Worm (Caenorhabditis elegans) whole organism, young adult: ENCODE measurements around the gene F56D2.3.
A peak's percentile ranks its signal among the peaks of the same experiment; 100 is the strongest.

Source experiments
- B0019.2 ChIP-seq: fragments of 200-800 bp; sonication (Bioruptor generic); conservative IDR thresholded peaks from 2 replicates; pipeline ENCODE4 v1.3.6; 2022; ENCODE audit warnings: missing genetic modification reagents, missing genetic modification characterization, missing compliant biosample characterization
- C17E4.6 ChIP-seq: fragments of 200-800 bp; sonication (Bioruptor generic); IDR thresholded peaks from 2 replicates; pipeline ENCODE4 v1.3.6; 2022; ENCODE audit warnings: missing genetic modification reagents, missing genetic modification characterization, missing compliant biosample characterization
- F33H1.4 ChIP-seq: fragments of 200-800 bp; sonication (Bioruptor generic); IDR thresholded peaks from 2 replicates; pipeline ENCODE4 v1.3.6; 2022; ENCODE audit warnings: missing genetic modification reagents, missing genetic modification characterization, missing compliant biosample characterization
- F39B2.1 ChIP-seq: fragments of 200-800 bp; sonication (Bioruptor generic); IDR thresholded peaks from 2 replicates; pipeline ENCODE4 v1.3.6; 2022; ENCODE audit warnings: missing genetic modification reagents, missing genetic modification characterization, missing compliant biosample characterization
- F49E8.2 ChIP-seq: sonication (generic microtip); optimal IDR thresholded peaks from 3 replicates; lab custom pipeline; 2017; ENCODE audit warnings: missing genetic modification characterization, mild to moderate bottlenecking, missing compliant biosample characterization, antibody characterized with exemption, moderate library complexity; ENCODE audit not compliant: insufficient read depth
- F52B5.7 ChIP-seq: sonication (generic microtip); optimal IDR thresholded peaks from 2 replicates; lab custom pipeline; 2016; ENCODE audit warnings: mild to moderate bottlenecking, missing genetic modification characterization, missing compliant biosample characterization
- K12H6.12 ChIP-seq: fragments of 200-800 bp; sonication (Bioruptor generic); optimal IDR thresholded peaks from 2 replicates; lab custom pipeline; 2018; ENCODE audit warnings: mild to moderate bottlenecking, missing genetic modification characterization, missing compliant biosample characterization
- T26A5.8 ChIP-seq: sonication (generic microtip); optimal IDR thresholded peaks from 2 replicates; lab custom pipeline; 2016; ENCODE audit warnings: missing genetic modification characterization, missing compliant biosample characterization
- Y56A3A.18 ChIP-seq: fragments of 200-800 bp; sonication (Bioruptor generic); IDR thresholded peaks from 2 replicates; pipeline ENCODE4 v1.3.6; 2022; ENCODE audit warnings: missing genetic modification reagents, missing genetic modification characterization, missing compliant biosample characterization
- Y79H2A.3 ChIP-seq: fragments of 200-800 bp; sonication (Bioruptor generic); conservative IDR thresholded peaks from 2 replicates; pipeline ENCODE4 v1.3.6; 2022; ENCODE audit warnings: missing genetic modification reagents, missing genetic modification characterization, missing compliant biosample characterization
- aptf-3 ChIP-seq: fragments of 200-800 bp; sonication (Bioruptor generic); IDR thresholded peaks from 2 replicates; pipeline ENCODE4 v1.3.6; 2022; ENCODE audit warnings: missing genetic modification characterization, missing compliant biosample characterization
- attf-3 ChIP-seq: fragments of 200-800 bp; sonication (Bioruptor generic); conservative IDR thresholded peaks from 2 replicates; pipeline ENCODE4 v1.3.6; 2022; ENCODE audit warnings: missing genetic modification reagents, missing genetic modification characterization, missing compliant biosample characterization
- attf-6 ChIP-seq: fragments of 200-800 bp; sonication (Bioruptor generic); IDR thresholded peaks from 2 replicates; pipeline ENCODE4 v1.3.6; 2022; ENCODE audit warnings: missing genetic modification reagents, missing genetic modification characterization, missing compliant biosample characterization
- bed-1 ChIP-seq: fragments of 200-800 bp; sonication (Bioruptor generic); IDR thresholded peaks from 2 replicates; pipeline ENCODE4 v1.3.6; 2022; ENCODE audit warnings: missing genetic modification reagents, missing genetic modification characterization, missing compliant biosample characterization
- ccch-3 ChIP-seq: fragments of 200-800 bp; sonication (Bioruptor generic); optimal IDR thresholded peaks from 2 replicates; lab custom pipeline; 2018; ENCODE audit warnings: mild to moderate bottlenecking, missing genetic modification characterization, missing compliant biosample characterization
- ceh-27 ChIP-seq: fragments of 200-800 bp; sonication (Bioruptor generic); optimal IDR thresholded peaks from 2 replicates; lab custom pipeline; 2018; ENCODE audit warnings: mild to moderate bottlenecking, missing genetic modification characterization, moderate library complexity, missing compliant biosample characterization
- ceh-40 ChIP-seq: fragments of 200-800 bp; sonication (Bioruptor generic); IDR thresholded peaks from 2 replicates; pipeline ENCODE4 v1.3.6; 2022; ENCODE audit warnings: missing genetic modification characterization, missing compliant biosample characterization
- ceh-58 ChIP-seq: fragments of 200-800 bp; sonication (Bioruptor generic); IDR thresholded peaks from 2 replicates; pipeline ENCODE4 v1.3.6; 2022; ENCODE audit warnings: missing genetic modification characterization, missing compliant biosample characterization
- ceh-79 ChIP-seq: sonication (generic microtip); optimal IDR thresholded peaks from 2 replicates; lab custom pipeline; 2017; ENCODE audit warnings: mild to moderate bottlenecking, missing genetic modification characterization, missing compliant biosample characterization
- chd-7 ChIP-seq: sonication (generic microtip); optimal IDR thresholded peaks from 2 replicates; lab custom pipeline; 2016; ENCODE audit warnings: mild to moderate bottlenecking, missing genetic modification characterization, moderate library complexity, missing compliant biosample characterization
- dpff-1 ChIP-seq: sonication (generic microtip); optimal IDR thresholded peaks from 2 replicates; lab custom pipeline; 2017; ENCODE audit warnings: mild to moderate bottlenecking, missing genetic modification characterization, missing compliant biosample characterization
- efl-1 ChIP-seq: fragments of 150-350 bp; optimal IDR thresholded peaks from 2 replicates; lab custom pipeline; 2014; ENCODE audit warnings: missing biosample characterization, missing genetic modification reagents, missing genetic modification characterization
- egl-18 ChIP-seq: fragments of 200-800 bp; sonication (Bioruptor generic); IDR thresholded peaks from 2 replicates; pipeline ENCODE4 v1.3.6; 2022; ENCODE audit warnings: missing genetic modification reagents, missing genetic modification characterization, missing compliant biosample characterization
- ets-4 ChIP-seq: fragments of 200-800 bp; sonication (Bioruptor generic); optimal IDR thresholded peaks from 2 replicates; lab custom pipeline; 2018; ENCODE audit warnings: mild to moderate bottlenecking, missing genetic modification characterization, missing compliant biosample characterization
- hlh-12 ChIP-seq: sonication (generic microtip); optimal IDR thresholded peaks from 2 replicates; lab custom pipeline; 2016; ENCODE audit warnings: missing genetic modification characterization, missing compliant biosample characterization
- hmg-1.2 ChIP-seq: fragments of 200-800 bp; sonication (Bioruptor generic); IDR thresholded peaks from 2 replicates; pipeline ENCODE4 v1.3.6; 2022; ENCODE audit warnings: missing genetic modification reagents, missing genetic modification characterization, missing compliant biosample characterization
- lag-1 ChIP-seq: fragments of 200-800 bp; sonication (Bioruptor generic); IDR thresholded peaks from 2 replicates; pipeline ENCODE4 v1.3.6; 2022; ENCODE audit warnings: missing genetic modification reagents, missing genetic modification characterization, missing compliant biosample characterization
- let-607 ChIP-seq, 2 experiments: fragments of 200-800 bp in 1 of 2; sonication (Bioruptor generic) in 1 of 2; sonication (generic microtip) in 1 of 2; optimal IDR thresholded peaks; 2 replicates each; lab custom pipeline; 2016 to 2018; ENCODE audit warnings: mild to moderate bottlenecking in 2 of 2, missing compliant biosample characterization in 2 of 2, missing genetic modification characterization in 2 of 2, moderate library complexity in 2 of 2, missing genotype in 1 of 2
- lin-26 ChIP-seq: fragments of 200-800 bp; sonication (Bioruptor generic); IDR thresholded peaks from 2 replicates; pipeline ENCODE4 v1.3.6; 2022; ENCODE audit warnings: missing genetic modification reagents, missing genetic modification characterization, missing compliant biosample characterization
- lsl-1 ChIP-seq: fragments of 200-800 bp; sonication (Bioruptor generic); optimal IDR thresholded peaks from 2 replicates; lab custom pipeline; 2018; ENCODE audit warnings: mild to moderate bottlenecking, missing genetic modification characterization, moderate library complexity, missing compliant biosample characterization
- madf-10 ChIP-seq: sonication (generic microtip); optimal IDR thresholded peaks from 2 replicates; lab custom pipeline; 2016; ENCODE audit warnings: mild to moderate bottlenecking, missing genetic modification characterization, missing compliant biosample characterization
- madf-8 ChIP-seq: fragments of 200-800 bp; sonication (Bioruptor generic); conservative IDR thresholded peaks from 2 replicates; pipeline ENCODE4 v1.3.6; 2022; ENCODE audit warnings: missing genetic modification reagents, missing genetic modification characterization, missing compliant biosample characterization
- mel-28 ChIP-seq: sonication (generic microtip); optimal IDR thresholded peaks from 2 replicates; lab custom pipeline; 2016; ENCODE audit warnings: borderline replicate concordance, mild to moderate bottlenecking, missing genetic modification characterization, missing compliant biosample characterization
- nfya-1 ChIP-seq: sonication (generic microtip); optimal IDR thresholded peaks from 2 replicates; lab custom pipeline; 2017; ENCODE audit warnings: antibody characterized with exemption, missing compliant biosample characterization, missing genetic modification characterization, borderline replicate concordance; ENCODE audit not compliant: insufficient read depth
- nfya-2 ChIP-seq: fragments of 200-800 bp; sonication (Bioruptor generic); IDR thresholded peaks from 2 replicates; pipeline ENCODE4 v1.3.6; 2022; ENCODE audit warnings: missing genetic modification reagents, missing genetic modification characterization, missing compliant biosample characterization
- nhr-179 ChIP-seq: sonication (generic microtip); optimal IDR thresholded peaks from 2 replicates; lab custom pipeline; 2016; ENCODE audit warnings: mild to moderate bottlenecking, missing genetic modification characterization, missing compliant biosample characterization
- nhr-80 ChIP-seq: sonication (generic microtip); optimal IDR thresholded peaks from 2 replicates; lab custom pipeline; 2016; ENCODE audit warnings: missing genetic modification characterization, missing compliant biosample characterization
- pbrm-1 ChIP-seq: fragments of 200-800 bp; sonication (Bioruptor generic); IDR thresholded peaks from 2 replicates; pipeline ENCODE4 v1.3.6; 2022; ENCODE audit warnings: missing genetic modification reagents, missing genetic modification characterization, missing compliant biosample characterization
- rec-8 ChIP-seq, 2 experiments: sonication (generic microtip); optimal IDR thresholded peaks; 2 replicates each; lab custom pipeline; 2016; ENCODE audit warnings: mild to moderate bottlenecking in 2 of 2, missing genetic modification characterization in 2 of 2, missing genetic modification reagents in 2 of 2, missing genotype in 2 of 2, missing biosample characterization in 1 of 2, missing compliant biosample characterization in 1 of 2, moderate library complexity in 1 of 2
- snpc-1.1 ChIP-seq: sonication (generic microtip); optimal IDR thresholded peaks from 2 replicates; lab custom pipeline; 2017; ENCODE audit warnings: missing genetic modification characterization, mild to moderate bottlenecking, missing compliant biosample characterization, antibody characterized with exemption, moderate library complexity, missing genotype, missing genetic modification reagents; ENCODE audit not compliant: insufficient read depth
- snpc-1.3 ChIP-seq: sonication (generic microtip); optimal IDR thresholded peaks from 2 replicates; lab custom pipeline; 2017; ENCODE audit warnings: missing genetic modification characterization, mild to moderate bottlenecking, missing compliant biosample characterization, antibody characterized with exemption, moderate library complexity, missing genotype, missing genetic modification reagents; ENCODE audit not compliant: insufficient read depth
- snpc-3.4 ChIP-seq: sonication (generic microtip); optimal IDR thresholded peaks from 2 replicates; lab custom pipeline; 2017; ENCODE audit warnings: missing genetic modification characterization, mild to moderate bottlenecking, missing compliant biosample characterization, antibody characterized with exemption, moderate library complexity, missing genotype, missing genetic modification reagents
- sptf-2 ChIP-seq: fragments of 200-800 bp; sonication (Bioruptor generic); optimal IDR thresholded peaks from 2 replicates; lab custom pipeline; 2018; ENCODE audit warnings: mild to moderate bottlenecking, missing genetic modification characterization, missing compliant biosample characterization
- tbp1 ChIP-seq: fragments of 200-800 bp; sonication (Bioruptor generic); optimal IDR thresholded peaks from 2 replicates; lab custom pipeline; 2018; ENCODE audit warnings: mild to moderate bottlenecking, missing genetic modification characterization, missing compliant biosample characterization
- unc-130 ChIP-seq: sonication (generic microtip); optimal IDR thresholded peaks from 2 replicates; lab custom pipeline; 2016; ENCODE audit warnings: missing genetic modification reagents, missing genetic modification characterization, missing compliant biosample characterization
- xnd-1 ChIP-seq: sonication (generic microtip); optimal IDR thresholded peaks from 2 replicates; lab custom pipeline; 2016; ENCODE audit warnings: missing genotype, missing genetic modification reagents, missing genetic modification characterization, missing compliant biosample characterization
- ztf-18 ChIP-seq: sonication (generic microtip); optimal IDR thresholded peaks from 2 replicates; lab custom pipeline; 2016; ENCODE audit warnings: missing genotype, mild to moderate bottlenecking, missing genetic modification characterization, missing compliant biosample characterization

Gene F56D2.3

ce11 chrIII:5601999-5602398 lies 17.3 kb downstream of the F56D2.3 start (continued):
- TF ChIP-seq pbrm-1 (GFP tag; lab: Robert Waterston, UW), result peak; percentile 85
- TF ChIP-seq madf-10 (tag; lab: Kevin White, UChicago), result peak; percentile 83
- peak; percentile 84 for TF ChIP-seq ets-4 (GFP tag; lab: Kevin White, UChicago)
- no peak for TF ChIP-seq ceh-58
- 0 out of 2 replicates have a peak, but pooled peaks have one; percentile 72 for TF ChIP-seq attf-6
- TF ChIP-seq snpc-3.4 (tag; lab: Kevin White, UChicago), result peak; percentile 72
- peak; percentile 97 for TF ChIP-seq tbp1
- TF ChIP-seq F49E8.2 (tag; lab: Kevin White, UChicago), result peak; percentile 91
- TF ChIP-seq C17E4.6 (GFP tag; lab: Robert Waterston, UW), result peak; percentile 73; the same call in 1 of the 2 replicates
- TF ChIP-seq ccch-3 (GFP tag; lab: Kevin White, UChicago), result no peak
- TF ChIP-seq nfya-1 (tag; lab: Kevin White, UChicago), result no peak
- TF ChIP-seq mel-28 (tag; lab: Kevin White, UChicago), result no peak
- TF ChIP-seq Y79H2A.3, result no peak
- TF ChIP-seq K12H6.12, result peak; percentile 56
- peak; percentile 70 for TF ChIP-seq hmg-1.2 (GFP tag; lab: Robert Waterston, UW)
- no peak for TF ChIP-seq lag-1 (GFP tag; lab: Robert Waterston, UW)
- TF ChIP-seq ztf-18 (tag; lab: Kevin White, UChicago), result peak; percentile 77
- TF ChIP-seq unc-130 (GFP tag; lab: Kevin White, UChicago), result peak; percentile 84
- TF ChIP-seq nfya-2 (GFP tag; lab: Robert Waterston, UW), result 0 out of 2 replicates have a peak, but pooled peaks have one; percentile 67
- TF ChIP-seq attf-3 (GFP tag; lab: Robert Waterston, UW), result peak; percentile 56; the same call in 1 of the 2 replicates
- TF ChIP-seq madf-8, result peak; percentile 19; the same call in 1 of the 2 replicates
- no peak for TF ChIP-seq xnd-1
- TF ChIP-seq F33H1.4 (GFP tag; lab: Robert Waterston, UW), result peak; percentile 70
- TF ChIP-seq Y56A3A.18 (GFP tag; lab: Robert Waterston, UW), result peak; percentile 92
- TF ChIP-seq nhr-179 (tag; lab: Kevin White, UChicago), result peak; percentile 60
- TF ChIP-seq rec-8 (tag; optimal IDR thresholded peaks at IDR 0.05; lab: Kevin White, UChicago), result peak; percentile 77 to 91
- TF ChIP-seq bed-1 (GFP tag; lab: Robert Waterston, UW), result 0 out of 2 replicates have a peak, but pooled peaks have one; percentile 59
- TF ChIP-seq sptf-2 (GFP tag; lab: Kevin White, UChicago), result peak; percentile 82
- peak; percentile 64; the same call in 1 of the 2 replicates for TF ChIP-seq aptf-3 (GFP tag; lab: Robert Waterston, UW)
- no peak for TF ChIP-seq efl-1 (GFP tag; lab: Kevin White, UChicago)
- peak; percentile 78 for TF ChIP-seq dpff-1 (tag; lab: Kevin White, UChicago)
- TF ChIP-seq F39B2.1 (GFP tag; lab: Robert Waterston, UW), result peak; percentile 69; the same call in 1 of the 2 replicates
- peak; percentile 76 for TF ChIP-seq T26A5.8 (tag; lab: Kevin White, UChicago)
- peak; percentile 54 for TF ChIP-seq B0019.2
- peak; percentile 94 for TF ChIP-seq F52B5.7 (tag; lab: Kevin White, UChicago)
- no peak for TF ChIP-seq hlh-12 (tag; lab: Kevin White, UChicago)
- TF ChIP-seq ceh-27 (GFP tag; lab: Kevin White, UChicago), result peak; percentile 82
- TF ChIP-seq chd-7, result peak; percentile 95
- TF ChIP-seq lin-26 (GFP tag; lab: Robert Waterston, UW), result peak; percentile 96
- peak; percentile 87; the same call in 1 of the 2 replicates for TF ChIP-seq ceh-40 (GFP tag; lab: Robert Waterston, UW)
- TF ChIP-seq let-607 (tag; optimal IDR thresholded peaks at IDR 0.05; lab: Kevin White, UChicago), result peak; percentile 50 to 70
- TF ChIP-seq ceh-79 (tag; lab: Kevin White, UChicago), result peak; percentile 65
- peak; percentile 79; the same call in 1 of the 2 replicates for TF ChIP-seq egl-18
- peak; percentile 50 for TF ChIP-seq nhr-80 (tag; lab: Kevin White, UChicago)
- TF ChIP-seq snpc-1.3 (tag; lab: Kevin White, UChicago), result peak; percentile 86
- peak; percentile 78 for TF ChIP-seq lsl-1 (GFP tag; lab: Kevin White, UChicago)
- TF ChIP-seq snpc-1.1 (tag; lab: Kevin White, UChicago), result peak; percentile 57
